Worm (Caenorhabditis elegans): ENCODE measurements around the gene T09F3.2.

DNA sequence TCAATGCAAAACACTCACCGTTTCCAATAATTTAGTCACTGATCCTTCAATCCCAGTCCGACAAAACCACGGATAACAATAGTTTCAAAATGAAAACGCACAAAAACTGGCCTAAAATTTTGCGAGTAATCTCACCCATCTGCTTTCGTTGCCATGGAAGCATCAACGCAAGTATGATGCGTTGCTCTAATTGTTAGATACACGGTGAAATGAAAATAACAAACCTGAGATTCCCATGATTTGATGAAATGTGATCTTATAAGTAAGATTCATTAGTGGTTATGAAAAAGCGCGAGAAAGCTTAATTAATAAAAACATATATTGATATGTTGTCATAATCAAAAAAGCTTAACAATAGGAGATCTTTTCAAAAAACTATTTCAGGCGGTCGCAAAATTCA is 23.8 kb upstream of the T09F3.2 start, which contains the start of gene ceh-57:
- TF ChIP-seq ztf-29 (GFP tag; IDR thresholded peaks at IDR 0.05) (no peak), T22C8.4 (GFP tag; IDR thresholded peaks at IDR 0.05) (no peak), ztf-23 (GFP tag; IDR thresholded peaks at IDR 0.05) (no peak), tab-1 (GFP tag; IDR thresholded peaks at IDR 0.05) (no peak), med-1 (GFP tag; optimal IDR thresholded peaks at IDR 0.05; ENCODE audit: insufficient read depth) (no peak), klf-2 (GFP tag; conservative IDR thresholded peaks at IDR 0.05) (no peak), cog-1 (tag; optimal IDR thresholded peaks at IDR 0.05) (no peak), ref-1 (GFP tag; conservative IDR thresholded peaks at IDR 0.05) (no peak)

Measured in whole organism, midembryonic.